Worm (Caenorhabditis elegans) whole organism, L4 larva: ENCODE data around the gene R08E3.1.

ENCODE experiments used
- aly-2 ChIP-seq: sonication (generic microtip); optimal IDR thresholded peaks from 2 replicates; lab custom pipeline; 2018; ENCODE audit warnings: missing biosample characterization, missing genetic modification characterization
- daf-12 ChIP-seq: fragments of 150-350 bp; optimal IDR thresholded peaks from 2 replicates; lab custom pipeline; 2014; ENCODE audit warnings: missing biosample characterization, missing genetic modification reagents, missing genetic modification characterization
- daf-8 ChIP-seq: fragments of 200-800 bp; sonication (Bioruptor generic); IDR thresholded peaks from 2 replicates; pipeline ENCODE4 v1.3.6; 2022; ENCODE audit warnings: missing genetic modification characterization, missing compliant biosample characterization
- nhr-77 ChIP-seq: fragments of 150-350 bp; optimal IDR thresholded peaks from 2 replicates; lab custom pipeline; 2014; ENCODE audit warnings: missing biosample characterization, missing genetic modification characterization

- no peak for TF ChIP-seq nhr-77 (tag; lab: Kevin White, UChicago)
- TF ChIP-seq daf-8: no peak
- TF ChIP-seq daf-12 (tag; lab: Kevin White, UChicago): no peak
- no peak for TF ChIP-seq aly-2 (tag; lab: Kevin White, UChicago)
Observed at ce11 chrX:4881310-4881709, 58.9 kb downstream of the R08E3.1 start.
